In the genomic region with DNA sequence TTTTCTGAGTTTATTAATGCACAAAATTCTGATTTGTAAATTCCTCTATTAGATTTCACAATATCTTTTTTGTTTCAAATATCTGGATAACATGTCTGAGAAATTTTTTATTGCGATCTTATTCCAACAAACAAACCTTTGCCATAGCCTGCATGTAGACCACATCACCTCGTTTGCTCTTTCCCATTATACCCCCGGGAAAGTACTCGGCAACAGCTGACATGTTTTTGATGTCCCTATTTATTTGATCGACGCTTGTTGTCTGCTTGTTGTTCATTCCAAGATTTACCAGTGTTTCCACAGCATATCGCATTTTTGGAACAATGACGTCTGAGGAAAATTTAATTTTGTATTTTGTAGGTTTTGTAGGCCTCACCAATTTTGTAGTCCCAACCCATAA, we compare ENCODE assay signal across 4 worm cellular contexts.
TF ChIP-seq lines count a peak whose summit lies in the region.

No protein-coding gene starts in this region.

TF ChIP-seq in whole organism, L1 larva, 84 proteins besides CTCF, POLR2A, EP300 and RAD21:
- peak; percentile 30 for TF ChIP-seq unc-130 (tag; optimal IDR thresholded peaks at IDR 0.05; lab: Kevin White, UChicago)
- no peak for TF ChIP-seq zag-1 (tag; optimal IDR thresholded peaks at IDR 0.05; lab: Kevin White, UChicago)
- no peak for TF ChIP-seq ets-5 (GFP tag; IDR thresholded peaks at IDR 0.05; lab: Robert Waterston, UW)
- TF ChIP-seq lin-14 (GFP tag; optimal IDR thresholded peaks at IDR 0.05; lab: Kevin White, UChicago), result peak; percentile 30
- no peak for TF ChIP-seq sox-4 (tag; optimal IDR thresholded peaks at IDR 0.05; lab: Kevin White, UChicago)
- TF ChIP-seq jun-1 (tag; optimal IDR thresholded peaks at IDR 0.05; lab: Kevin White, UChicago), result no peak
- no peak for TF ChIP-seq nhr-90 (tag; optimal IDR thresholded peaks at IDR 0.05; lab: Kevin White, UChicago; ENCODE audit: poor library complexity)
- peak; percentile 58 for TF ChIP-seq rnt-1 (tag; optimal IDR thresholded peaks at IDR 0.05; lab: Kevin White, UChicago)
- no peak for TF ChIP-seq ceh-8 (GFP tag; optimal IDR thresholded peaks at IDR 0.05; lab: Kevin White, UChicago)
- TF ChIP-seq sup-37 (GFP tag; optimal IDR thresholded peaks at IDR 0.05; lab: Kevin White, UChicago), result no peak
- no peak for TF ChIP-seq C16A3.4 (tag; optimal IDR thresholded peaks at IDR 0.05; lab: Kevin White, UChicago)
TF ChIP-seq in whole organism, L1 larva: peak in this region for 3.

TF ChIP-seq in whole organism, L3 larva, 47 proteins besides CTCF, POLR2A, EP300 and RAD21:
- TF ChIP-seq egl-5 (tag; optimal IDR thresholded peaks at IDR 0.05; lab: Kevin White, UChicago) (peak; percentile 94), pha-4 (tag; optimal IDR thresholded peaks at IDR 0.05; lab: Kevin White, UChicago) (no peak)

TF ChIP-seq in whole organism, late embryonic, 69 proteins besides CTCF, POLR2A, EP300 and RAD21:
- TF ChIP-seq hlh-8 (tag; optimal IDR thresholded peaks at IDR 0.05; lab: Kevin White, UChicago) (no peak), unc-55 (GFP tag; optimal IDR thresholded peaks at IDR 0.05; lab: Kevin White, UChicago) (peak; percentile 42)

TF ChIP-seq in whole organism, mixed stage, embryonic, 35 proteins besides CTCF, POLR2A, EP300 and RAD21:
- TF ChIP-seq bed-3 (GFP tag; optimal IDR thresholded peaks at IDR 0.05; lab: Kevin White, UChicago) (no peak), snpc-4 (tag; optimal IDR thresholded peaks at IDR 0.05; lab: Kevin White, UChicago) (no peak), hlh-1 (tag; optimal IDR thresholded peaks at IDR 0.05; lab: Kevin White, UChicago) (peak; percentile 80), unc-62 (GFP tag; optimal IDR thresholded peaks at IDR 0.05; lab: Kevin White, UChicago) (peak; percentile 1), unc-120 (tag; optimal IDR thresholded peaks at IDR 0.05; lab: Kevin White, UChicago; ENCODE audit: poor library complexity, severe bottlenecking) (peak; percentile 8)

Comparison
In these comparisons a context has a peak if more than half of its experiments do, and no peak if none do; other contexts are left out.
1. Of the 10 proteins assayed by ChIP-seq in both whole organism, L1 larva and whole organism, late embryonic: peak only in whole organism, L1 larva: rnt-1; only in whole organism, late embryonic: none; in both: none; in neither: 9.